Worm (Caenorhabditis elegans) whole organism, L3 larva: ENCODE measurements around the gene F17C8.6.

Experiments used
- aly-2 ChIP-seq: fragments of 150-350 bp; optimal IDR thresholded peaks from 2 replicates; lab custom pipeline; 2014; ENCODE audit warnings: missing biosample characterization, missing genetic modification characterization
- egl-27 ChIP-seq: sonication (generic microtip); optimal IDR thresholded peaks from 4 replicates; lab custom pipeline; 2017; ENCODE audit warnings: missing biosample characterization, missing genetic modification reagents, missing genetic modification characterization
- fkh-10 ChIP-seq: sonication (generic microtip); optimal IDR thresholded peaks from 2 replicates; lab custom pipeline; 2017; ENCODE audit warnings: missing biosample characterization, missing genetic modification reagents, missing genetic modification characterization
- snpc-4 ChIP-seq: fragments of 150-350 bp; optimal IDR thresholded peaks from 2 replicates; lab custom pipeline; 2014; ENCODE audit warnings: missing biosample characterization, missing genetic modification characterization
- tbx-2 ChIP-seq: sonication (generic microtip); optimal IDR thresholded peaks from 2 replicates; lab custom pipeline; 2016; ENCODE audit warnings: mild to moderate bottlenecking, missing genetic modification characterization, missing compliant biosample characterization
- zag-1 ChIP-seq: fragments of 150-350 bp; optimal IDR thresholded peaks from 2 replicates; lab custom pipeline; 2014; ENCODE audit warnings: missing biosample characterization, missing genetic modification characterization
- ztf-11 ChIP-seq: fragments of 150-350 bp; optimal IDR thresholded peaks from 2 replicates; lab custom pipeline; 2014; ENCODE audit warnings: missing biosample characterization, missing genetic modification characterization

DNA sequence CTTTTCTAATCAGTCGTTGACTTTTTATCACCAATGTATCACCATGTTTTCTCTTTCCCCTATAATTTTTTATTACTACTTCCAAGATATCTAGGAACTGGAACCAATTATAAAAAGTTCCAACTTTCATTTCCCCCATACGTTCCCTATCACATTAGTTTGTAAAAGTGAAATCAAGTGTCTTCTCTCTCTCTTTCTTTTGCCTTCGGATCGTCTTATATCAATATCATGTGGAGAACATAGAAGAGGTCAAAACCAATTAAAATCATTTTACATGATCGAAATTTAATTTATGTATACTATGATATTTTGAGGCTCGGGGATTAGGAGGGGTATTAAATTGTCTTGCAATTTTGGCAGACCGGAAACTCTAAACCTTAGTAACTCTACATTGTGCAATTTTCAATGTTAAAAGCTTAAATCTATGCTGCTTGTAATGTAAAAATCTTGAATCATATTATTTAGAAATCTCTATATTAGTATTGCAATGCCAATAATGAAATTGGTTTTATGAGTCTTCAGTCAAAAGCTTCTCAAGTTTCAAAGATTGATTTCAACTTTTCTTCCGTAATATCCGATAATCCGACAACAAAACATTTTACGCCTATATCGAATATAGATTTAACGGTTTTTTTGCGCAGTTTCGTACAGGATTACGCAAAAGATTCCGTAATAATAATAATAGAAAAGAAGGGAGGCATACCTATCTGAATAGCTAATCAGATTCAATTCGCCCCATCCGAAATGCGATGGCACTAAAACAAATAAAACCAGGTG, 22.2 kb upstream of the F17C8.6 start:
- TF ChIP-seq ztf-11 (tag; lab: Kevin White, UChicago) (no peak), tbx-2 (tag; lab: Kevin White, UChicago) (no peak), fkh-10 (GFP tag; lab: Kevin White, UChicago) (no peak), zag-1 (no peak), snpc-4 (tag; lab: Kevin White, UChicago) (no peak), egl-27 (tag; lab: Kevin White, UChicago) (no peak), aly-2 (tag; lab: Kevin White, UChicago) (no peak)
